Fruit fly (Drosophila melanogaster) whole organism, embryonic: ENCODE measurements around the gene CG1774.

Experiments used
- Aef1 ChIP-seq: fragments of 200-800 bp; sonication (Bioruptor generic); IDR thresholded peaks from 3 replicates; pipeline ENCODE4 v1.3.6; 2022; ENCODE audit warnings: missing biosample characterization, missing genetic modification characterization
- Antp ChIP-seq: fragments of 200-800 bp; sonication (Bioruptor generic); optimal IDR thresholded peaks from 3 replicates; lab custom pipeline; 2016; ENCODE audit warnings: missing biosample characterization, missing genetic modification characterization
- Atf6 ChIP-seq: fragments of 200-800 bp; sonication (Bioruptor generic); IDR thresholded peaks from 2 replicates; pipeline ENCODE4 v1.3.6; 2022; ENCODE audit warnings: missing biosample characterization, missing genetic modification characterization
- CG12219 ChIP-seq: fragments of 200-800 bp; sonication (Bioruptor generic); optimal IDR thresholded peaks from 3 replicates; lab custom pipeline; 2018; ENCODE audit warnings: missing biosample characterization, mild to moderate bottlenecking, missing genetic modification characterization
- CG12942 ChIP-seq: fragments of 200-800 bp; sonication (Bioruptor generic); optimal IDR thresholded peaks from 3 replicates; lab custom pipeline; 2016; ENCODE audit warnings: missing biosample characterization, missing genetic modification characterization
- CG13287 ChIP-seq: fragments of 200-800 bp; sonication (Bioruptor generic); IDR thresholded peaks from 2 replicates; pipeline ENCODE4 v1.3.6; 2022; ENCODE audit warnings: missing biosample characterization, missing genetic modification characterization; ENCODE audit not compliant: partially characterized antibody
- CG17829 ChIP-seq: fragments of 200-800 bp; optimal IDR thresholded peaks from 2 replicates; lab custom pipeline; 2019; ENCODE audit warnings: missing biosample characterization, mild to moderate bottlenecking, missing genetic modification characterization, moderate library complexity
- CG18476 ChIP-seq: fragments of 200-800 bp; sonication (Bioruptor generic); optimal IDR thresholded peaks from 2 replicates; lab custom pipeline; 2016; ENCODE audit warnings: missing biosample characterization, mild to moderate bottlenecking, missing genetic modification characterization
- CG18764 ChIP-seq: fragments of 200-800 bp; sonication (Bioruptor generic); optimal IDR thresholded peaks from 3 replicates; lab custom pipeline; 2016; ENCODE audit warnings: missing biosample characterization, missing genetic modification characterization
- CG2202 ChIP-seq: fragments of 200-800 bp; sonication (Bioruptor generic); optimal IDR thresholded peaks from 2 replicates; lab custom pipeline; 2018; ENCODE audit warnings: missing biosample characterization, mild to moderate bottlenecking, missing genetic modification characterization
- CG32767 ChIP-seq: fragments of 200-800 bp; sonication (Bioruptor generic); IDR thresholded peaks from 2 replicates; pipeline ENCODE4 v1.3.6; 2022; ENCODE audit warnings: missing biosample characterization, missing genetic modification characterization
- CG3407 ChIP-seq: fragments of 200-800 bp; sonication (Bioruptor generic); optimal IDR thresholded peaks from 2 replicates; lab custom pipeline; 2018; ENCODE audit warnings: missing biosample characterization, mild to moderate bottlenecking, missing genetic modification characterization
- CG34376 ChIP-seq: fragments of 200-800 bp; sonication (Bioruptor generic); optimal IDR thresholded peaks from 2 replicates; lab custom pipeline; 2018; ENCODE audit warnings: missing biosample characterization, mild to moderate bottlenecking, missing genetic modification characterization
- CG4730 ChIP-seq: fragments of 200-800 bp; sonication (Bioruptor generic); IDR thresholded peaks from 2 replicates; pipeline ENCODE4 v1.3.6; 2022; ENCODE audit warnings: missing biosample characterization, missing genetic modification characterization
- CG4820 ChIP-seq: fragments of 200-800 bp; sonication (Bioruptor generic); optimal IDR thresholded peaks from 3 replicates; lab custom pipeline; 2016; ENCODE audit warnings: missing biosample characterization, missing genetic modification characterization
- CG7745 ChIP-seq: fragments of 200-800 bp; sonication (Bioruptor generic); optimal IDR thresholded peaks from 2 replicates; lab custom pipeline; 2018; ENCODE audit warnings: missing biosample characterization, mild to moderate bottlenecking, missing genetic modification characterization, moderate library complexity
- CG8944 ChIP-seq: fragments of 200-800 bp; sonication (Bioruptor generic); optimal IDR thresholded peaks from 3 replicates; lab custom pipeline; 2016; ENCODE audit warnings: missing biosample characterization, missing genetic modification characterization
- ERR ChIP-seq: fragments of 200-800 bp; sonication (Bioruptor generic); optimal IDR thresholded peaks from 2 replicates; lab custom pipeline; 2016; ENCODE audit warnings: missing biosample characterization, missing genetic modification characterization
- HHEX ChIP-seq: fragments of 200-800 bp; sonication (Bioruptor generic); optimal IDR thresholded peaks from 3 replicates; lab custom pipeline; 2017; ENCODE audit warnings: missing biosample characterization, mild to moderate bottlenecking, missing genetic modification characterization, missing genetic modification reagents
- HLHmδ ChIP-seq: fragments of 200-800 bp; sonication (Bioruptor generic); optimal IDR thresholded peaks from 2 replicates; lab custom pipeline; 2018; ENCODE audit warnings: missing biosample characterization, mild to moderate bottlenecking, missing genetic modification characterization, moderate library complexity
- Hsf ChIP-seq: fragments of 200-800 bp; sonication (Bioruptor generic); optimal IDR thresholded peaks from 3 replicates; lab custom pipeline; 2016; ENCODE audit warnings: missing biosample characterization, missing genetic modification characterization
- Max ChIP-seq: fragments of 200-800 bp; sonication (Bioruptor generic); optimal IDR thresholded peaks from 2 replicates; lab custom pipeline; 2016; ENCODE audit warnings: missing biosample characterization, mild to moderate bottlenecking, missing genetic modification characterization
- Med ChIP-seq: fragments of 200-800 bp; sonication (Bioruptor generic); peaks from one replicate; lab custom pipeline; 2016; ENCODE audit warnings: missing biosample characterization, missing genetic modification characterization, mild to moderate bottlenecking, inconsistent platforms, moderate library complexity
- Pdp1 ChIP-seq, 2 experiments: fragments of 200-800 bp; sonication (Bioruptor generic); optimal IDR thresholded peaks; 3 replicates each; lab custom pipeline; 2016; ENCODE audit warnings: missing biosample characterization in 2 of 2, missing genetic modification characterization in 2 of 2, mild to moderate bottlenecking in 1 of 2, moderate library complexity in 1 of 2
- Rfx ChIP-seq: fragments of 200-800 bp; sonication (Bioruptor generic); IDR thresholded peaks from 2 replicates; pipeline ENCODE4 v1.3.6; 2022; ENCODE audit warnings: missing biosample characterization, missing genetic modification characterization
- Side ChIP-seq: fragments of 200-800 bp; sonication (Bioruptor generic); optimal IDR thresholded peaks from 2 replicates; lab custom pipeline; 2016; ENCODE audit warnings: missing biosample characterization, missing genetic modification characterization
- bcd ChIP-seq: fragments of 200-800 bp; sonication (Bioruptor generic); optimal IDR thresholded peaks from 2 replicates; lab custom pipeline; 2017; ENCODE audit warnings: missing biosample characterization, mild to moderate bottlenecking, missing genetic modification characterization
- chinmo ChIP-seq: fragments of 200-800 bp; sonication (Bioruptor generic); IDR thresholded peaks from 4 replicates; pipeline ENCODE4 v1.3.6; 2022; ENCODE audit warnings: missing biosample characterization, missing genetic modification characterization; ENCODE audit not compliant: partially characterized antibody
- dmrt11E ChIP-seq: fragments of 200-800 bp; sonication (Bioruptor generic); optimal IDR thresholded peaks from 3 replicates; lab custom pipeline; 2018; ENCODE audit warnings: missing biosample characterization, mild to moderate bottlenecking, missing genetic modification characterization, moderate library complexity
- ftz-f1 ChIP-seq: fragments of 200-800 bp; sonication (Bioruptor generic); optimal IDR thresholded peaks from 2 replicates; lab custom pipeline; 2016; ENCODE audit warnings: missing biosample characterization, missing genetic modification characterization
- gsb-n ChIP-seq: fragments of 200-800 bp; sonication (Bioruptor generic); optimal IDR thresholded peaks from 3 replicates; lab custom pipeline; 2018; ENCODE audit warnings: missing biosample characterization, mild to moderate bottlenecking, missing genetic modification characterization
- h ChIP-seq: fragments of >200 bp; optimal IDR thresholded peaks from 2 replicates; lab custom pipeline; 2017
- ham ChIP-seq: fragments of 200-800 bp; sonication (Bioruptor generic); IDR thresholded peaks from 2 replicates; pipeline ENCODE4 v1.3.6; 2022; ENCODE audit warnings: missing biosample characterization, missing genetic modification characterization
- hkb ChIP-seq, 2 experiments: fragments of 200-800 bp in 1 of 2; fragments of >200 bp in 1 of 2; sonication (Bioruptor generic) in 1 of 2; IDR thresholded peaks in 1 of 2; optimal IDR thresholded peaks in 1 of 2; 2 replicates each; pipeline versions ENCODE4 v1.3.6 to Lab custom; 2017 to 2022; ENCODE audit warnings: missing biosample characterization in 1 of 2, missing genetic modification characterization in 1 of 2
- jigr1 ChIP-seq: fragments of 200-800 bp; sonication (Bioruptor generic); IDR thresholded peaks from 3 replicates; pipeline ENCODE4 v1.3.6; 2022; ENCODE audit warnings: missing biosample characterization, missing genetic modification characterization
- lilli ChIP-seq: fragments of 200-800 bp; sonication (Bioruptor generic); optimal IDR thresholded peaks from 3 replicates; lab custom pipeline; 2016; ENCODE audit warnings: missing biosample characterization, missing genetic modification characterization
- mirr ChIP-seq: fragments of 200-800 bp; sonication (Bioruptor generic); optimal IDR thresholded peaks from 3 replicates; lab custom pipeline; 2018; ENCODE audit warnings: missing biosample characterization, mild to moderate bottlenecking, missing genetic modification characterization
- nmo ChIP-seq: fragments of 200-800 bp; sonication (Bioruptor generic); optimal IDR thresholded peaks from 2 replicates; lab custom pipeline; 2018; ENCODE audit warnings: missing biosample characterization, mild to moderate bottlenecking, missing genetic modification characterization, moderate library complexity
- oc ChIP-seq: fragments of 200-800 bp; sonication (Bioruptor generic); optimal IDR thresholded peaks from 2 replicates; lab custom pipeline; 2018; ENCODE audit warnings: missing biosample characterization, mild to moderate bottlenecking, missing genetic modification characterization, moderate library complexity
- pros ChIP-seq: fragments of 200-800 bp; sonication (Bioruptor generic); optimal IDR thresholded peaks from 3 replicates; lab custom pipeline; 2019; ENCODE audit warnings: missing biosample characterization, mild to moderate bottlenecking, missing genetic modification characterization, moderate library complexity
- sd ChIP-seq: fragments of 200-800 bp; sonication (Bioruptor generic); optimal IDR thresholded peaks from 3 replicates; lab custom pipeline; 2018; ENCODE audit warnings: missing biosample characterization, mild to moderate bottlenecking, missing genetic modification characterization, moderate library complexity
- sens ChIP-seq: fragments of 200-800 bp; sonication (Bioruptor generic); peaks from one replicate; lab custom pipeline; 2016; ENCODE audit warnings: missing biosample characterization, missing genetic modification characterization
- sim ChIP-seq: fragments of 200-800 bp; sonication (Bioruptor generic); IDR thresholded peaks from 2 replicates; pipeline ENCODE4 v1.3.6; 2022; ENCODE audit warnings: missing biosample characterization, missing genetic modification characterization
- sisA ChIP-seq: fragments of 200-800 bp; sonication (Bioruptor generic); IDR thresholded peaks from 2 replicates; pipeline ENCODE4 v1.3.6; 2022; ENCODE audit warnings: missing biosample characterization, missing genetic modification characterization
- slp2 ChIP-seq: fragments of 200-800 bp; sonication (Bioruptor generic); optimal IDR thresholded peaks from 2 replicates; lab custom pipeline; 2016; ENCODE audit warnings: missing biosample characterization, missing genetic modification characterization
- tll ChIP-seq, 2 experiments: fragments of 200-800 bp in 1 of 2; fragments of >200 bp in 1 of 2; sonication (Bioruptor generic) in 1 of 2; optimal IDR thresholded peaks; 2 replicates each; lab custom pipeline; 2017 to 2019; ENCODE audit warnings: missing biosample characterization in 2 of 2, missing genetic modification characterization in 2 of 2, mild to moderate bottlenecking in 1 of 2, moderate library complexity in 1 of 2
- wek ChIP-seq: fragments of 200-800 bp; sonication (Bioruptor generic); optimal IDR thresholded peaks from 3 replicates; lab custom pipeline; 2018; ENCODE audit warnings: missing biosample characterization, mild to moderate bottlenecking, missing genetic modification characterization, moderate library complexity

The CG1774 gene

DNA sequence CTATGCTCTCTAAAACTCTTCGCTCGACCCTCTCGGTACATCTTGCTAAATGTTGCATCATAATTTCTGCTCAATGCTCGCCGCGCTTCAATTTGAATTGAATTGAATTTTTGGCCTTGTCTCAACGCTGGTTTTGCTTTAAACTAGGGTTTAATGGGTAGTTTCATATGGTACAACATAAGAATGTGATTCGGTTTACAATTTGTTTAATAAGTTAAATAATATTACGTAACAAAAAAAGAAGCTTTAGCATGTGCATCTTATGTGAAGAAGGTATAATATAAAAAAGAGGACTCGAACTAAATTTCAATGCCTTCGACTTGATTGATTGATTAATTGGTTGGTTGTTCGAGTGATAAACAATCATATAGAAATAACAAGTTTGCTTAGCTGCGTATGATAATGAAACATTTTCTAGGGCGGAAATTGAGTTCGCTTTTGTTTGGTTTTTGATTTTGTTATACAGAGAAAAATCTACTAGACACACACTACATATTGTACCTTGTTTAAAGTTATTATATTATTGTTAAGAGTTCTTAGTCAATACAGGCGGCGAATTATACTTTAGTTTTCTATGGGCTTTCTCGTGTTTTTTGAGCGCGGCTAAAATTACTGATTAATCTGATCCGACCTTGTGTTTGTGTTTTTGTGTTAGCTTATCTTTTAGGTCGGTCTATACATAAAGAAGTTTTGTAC, 5.3 kb downstream of the CG1774 start:
- TF ChIP-seq mirr (GFP tag; lab: Kevin White, UChicago) (no peak), gsb-n (no peak), sisA (GFP tag; lab: Robert Waterston, UW) (no peak), sens (peak; percentile 54), Pdp1 (GFP tag; optimal IDR thresholded peaks at IDR 0.05; lab: Kevin White, UChicago) (peak in 1 of 2 experiments; percentile 91), hkb (optimal IDR thresholded peaks at IDR 0.05; lab: Kevin White, UChicago) (no peak), hkb (GFP tag; IDR thresholded peaks at IDR 0.05; lab: Robert Waterston, UW) (0 out of 2 replicates have a peak, but pooled peaks have one; percentile 2), jigr1 (GFP tag; lab: Robert Waterston, UW) (no peak), CG18764 (no peak), Rfx (GFP tag; lab: Robert Waterston, UW) (0 out of 2 replicates have a peak, but pooled peaks have one; percentile 1), CG34376 (peak; percentile 48), CG3407 (GFP tag; lab: Kevin White, UChicago) (no peak), Med (GFP tag; lab: Kevin White, UChicago) (peak; percentile 1), nmo (no peak), CG12219 (GFP tag; lab: Kevin White, UChicago) (no peak), CG18476 (GFP tag; lab: Kevin White, UChicago) (peak; percentile 55), dmrt11E (no peak)
- TF ChIP-seq, all 482 proteins: peak for 7

DNA sequence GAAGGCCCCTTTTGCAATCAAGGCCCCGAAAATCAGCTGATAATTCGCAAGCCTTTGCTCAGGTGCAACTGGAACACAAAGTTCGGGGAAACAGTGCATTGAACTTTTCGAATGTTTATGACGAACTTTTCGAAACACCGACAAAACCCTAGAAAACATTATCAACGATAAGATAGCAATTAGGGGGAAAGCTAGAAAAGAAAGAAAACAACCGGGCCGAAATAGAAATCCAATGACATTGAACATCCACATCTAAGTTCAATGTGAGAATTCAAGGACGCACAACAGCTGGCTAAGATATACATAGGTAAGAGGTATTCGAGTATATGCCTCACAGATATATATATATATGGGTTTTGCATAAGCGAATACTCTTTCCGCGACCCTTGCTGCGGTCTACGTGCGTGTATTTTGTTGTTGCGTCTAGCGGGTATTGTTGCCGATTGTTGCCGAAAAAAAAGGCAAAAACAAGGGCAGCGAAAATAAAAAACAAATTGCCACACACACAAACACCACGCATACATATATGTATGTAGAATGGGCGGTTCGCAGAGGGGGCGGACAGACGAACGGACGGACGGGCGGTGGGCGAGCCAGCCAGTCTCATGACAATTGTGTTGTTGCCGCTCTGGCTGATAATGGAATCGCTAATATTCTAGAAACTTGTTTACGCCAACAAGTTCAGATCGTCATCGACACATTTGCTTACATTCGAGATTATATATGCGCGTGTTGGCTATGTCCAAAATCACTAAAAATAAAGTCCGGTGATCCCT, 7.1 kb downstream of the CG1774 start:
- TF ChIP-seq Max (no peak), Side (no peak), ERR (GFP tag; lab: Kevin White, UChicago) (peak; percentile 8), ftz-f1 (GFP tag; lab: Kevin White, UChicago) (peak; percentile 87), lilli (GFP tag; lab: Kevin White, UChicago) (no peak), sens (peak; percentile 12), oc (tag; lab: Kevin White, UChicago) (no peak), Aef1 (GFP tag; lab: Robert Waterston, UW) (peak; percentile 15; the same call in 1 of the 3 replicates), CG13287 (0 out of 2 replicates have a peak, but pooled peaks have one; percentile 16), HHEX (GFP tag; lab: Kevin White, UChicago) (no peak), bcd (no peak), ham (GFP tag; lab: Robert Waterston, UW) (no peak), slp2 (no peak), CG8944 (no peak), Antp (GFP tag; lab: Kevin White, UChicago) (no peak), CG4820 (GFP tag; lab: Kevin White, UChicago) (no peak), wek (GFP tag; lab: Kevin White, UChicago) (no peak), CG2202 (tag; lab: Kevin White, UChicago) (no peak), h (lab: Kevin White, UChicago) (no peak), tll (GFP tag; optimal IDR thresholded peaks at IDR 0.05; lab: Kevin White, UChicago) (no peak), CG17829 (tag; lab: Kevin White, UChicago) (no peak), Atf6 (GFP tag; lab: Robert Waterston, UW) (no peak), CG12942 (GFP tag; lab: Kevin White, UChicago) (no peak), pros (GFP tag; lab: Kevin White, UChicago) (no peak), HLHmδ (GFP tag; lab: Kevin White, UChicago) (no peak), sim (no peak), CG32767 (no peak), sd (tag; lab: Kevin White, UChicago) (peak; percentile 51), Hsf (GFP tag; lab: Kevin White, UChicago) (no peak), CG7745 (tag; lab: Kevin White, UChicago) (no peak), CG4730 (no peak), chinmo (GFP tag; lab: Robert Waterston, UW) (0 out of 4 replicates have a peak, but pooled peaks have one; percentile 49)
